Fruit fly (Drosophila melanogaster) whole organism, embryonic: Measurements from ENCODE around the gene Cdk1.

Experiments
- BEAF-32 ChIP-seq: fragments of 200-800 bp; sonication (Bioruptor generic); optimal IDR thresholded peaks from 3 replicates; lab custom pipeline; 2017; ENCODE audit warnings: missing biosample characterization, missing genetic modification characterization, mild to moderate bottlenecking, moderate library complexity, missing genetic modification reagents
- Bgb ChIP-seq: fragments of 200-800 bp; sonication (Bioruptor generic); IDR thresholded peaks from 2 replicates; pipeline ENCODE4 v1.3.6; 2022; ENCODE audit warnings: missing biosample characterization, missing genetic modification characterization; ENCODE audit not compliant: partially characterized antibody
- CG13287 ChIP-seq: fragments of 200-800 bp; sonication (Bioruptor generic); IDR thresholded peaks from 2 replicates; pipeline ENCODE4 v1.3.6; 2022; ENCODE audit warnings: missing biosample characterization, missing genetic modification characterization; ENCODE audit not compliant: partially characterized antibody
- CG15479 ChIP-seq: fragments of 200-800 bp; sonication (Bioruptor generic); optimal IDR thresholded peaks from 3 replicates; lab custom pipeline; 2019; ENCODE audit warnings: missing biosample characterization, mild to moderate bottlenecking, missing genetic modification characterization, moderate library complexity
- CG15514 ChIP-seq: fragments of 200-800 bp; sonication (Bioruptor generic); optimal IDR thresholded peaks from 3 replicates; lab custom pipeline; 2017; ENCODE audit warnings: missing biosample characterization, missing genetic modification characterization, mild to moderate bottlenecking, moderate library complexity, missing genetic modification reagents
- CG1603 ChIP-seq: fragments of 200-800 bp; sonication (Bioruptor generic); optimal IDR thresholded peaks from 2 replicates; lab custom pipeline; 2019; ENCODE audit warnings: missing biosample characterization, mild to moderate bottlenecking, missing genetic modification characterization, moderate library complexity
- CG16813 ChIP-seq: fragments of 200-800 bp; sonication (Bioruptor generic); IDR thresholded peaks from 3 replicates; pipeline ENCODE4 v1.3.6; 2022; ENCODE audit warnings: missing biosample characterization, missing genetic modification characterization; ENCODE audit not compliant: partially characterized antibody
- CG17802 ChIP-seq: fragments of 200-800 bp; sonication (Bioruptor generic); optimal IDR thresholded peaks from 2 replicates; lab custom pipeline; 2018; ENCODE audit warnings: missing biosample characterization, mild to moderate bottlenecking, missing genetic modification characterization, moderate library complexity
- CG2116 ChIP-seq: fragments of 200-800 bp; sonication (Bioruptor generic); optimal IDR thresholded peaks from 3 replicates; lab custom pipeline; 2018; ENCODE audit warnings: missing biosample characterization, mild to moderate bottlenecking, missing genetic modification characterization
- CG2712 ChIP-seq: fragments of 200-800 bp; optimal IDR thresholded peaks from 3 replicates; lab custom pipeline; 2019; ENCODE audit warnings: missing biosample characterization, mild to moderate bottlenecking, missing genetic modification characterization, moderate library complexity
- CG30020 ChIP-seq: fragments of 200-800 bp; optimal IDR thresholded peaks from 2 replicates; lab custom pipeline; 2019; ENCODE audit warnings: missing biosample characterization, mild to moderate bottlenecking, missing genetic modification characterization, moderate library complexity
- CG4360 ChIP-seq: fragments of 200-800 bp; sonication (Bioruptor generic); IDR thresholded peaks from 2 replicates; pipeline ENCODE4 v1.3.6; 2022; ENCODE audit warnings: missing biosample characterization, missing genetic modification characterization
- CG4617 ChIP-seq: fragments of 200-800 bp; sonication (Bioruptor generic); optimal IDR thresholded peaks from 3 replicates; lab custom pipeline; 2016; ENCODE audit warnings: missing biosample characterization, missing genetic modification characterization, borderline replicate concordance
- CG4820 ChIP-seq: fragments of 200-800 bp; sonication (Bioruptor generic); optimal IDR thresholded peaks from 3 replicates; lab custom pipeline; 2016; ENCODE audit warnings: missing biosample characterization, missing genetic modification characterization
- CG8290 ChIP-seq, 3 experiments: fragments of 200-800 bp; sonication (Bioruptor generic); optimal IDR thresholded peaks; 2 replicates each; lab custom pipeline; 2016 to 2019; ENCODE audit warnings: missing biosample characterization in 3 of 3, missing genetic modification characterization in 3 of 3, mild to moderate bottlenecking in 2 of 3, moderate library complexity in 1 of 3
- CG9797 ChIP-seq: fragments of 200-800 bp; sonication (Bioruptor generic); optimal IDR thresholded peaks from 3 replicates; lab custom pipeline; 2018; ENCODE audit warnings: missing biosample characterization, mild to moderate bottlenecking, missing genetic modification characterization
- CoRest ChIP-seq: fragments of 200-800 bp; sonication (Bioruptor generic); optimal IDR thresholded peaks from 3 replicates; lab custom pipeline; 2018; ENCODE audit warnings: missing biosample characterization, mild to moderate bottlenecking, missing genetic modification characterization, moderate library complexity
- Dref ChIP-seq: fragments of 200-800 bp; sonication (Bioruptor generic); IDR thresholded peaks from 2 replicates; pipeline ENCODE4 v1.3.6; 2022; ENCODE audit warnings: missing biosample characterization, missing genetic modification characterization
- E2f2 ChIP-seq: fragments of 200-800 bp; sonication (Bioruptor generic); IDR thresholded peaks from 2 replicates; pipeline ENCODE4 v1.3.6; 2022; ENCODE audit warnings: missing biosample characterization, missing genetic modification characterization
- Ets97D ChIP-seq: fragments of 200-800 bp; sonication (Bioruptor generic); optimal IDR thresholded peaks from 3 replicates; lab custom pipeline; 2016; ENCODE audit warnings: missing biosample characterization, missing genetic modification characterization
- HLH4C ChIP-seq: fragments of 200-800 bp; sonication (Bioruptor generic); IDR thresholded peaks from 3 replicates; pipeline ENCODE4 v1.3.6; 2022; ENCODE audit warnings: missing biosample characterization, missing genetic modification characterization; ENCODE audit not compliant: partially characterized antibody
- HmgD ChIP-seq: fragments of 200-800 bp; sonication (Bioruptor generic); optimal IDR thresholded peaks from 3 replicates; lab custom pipeline; 2016; ENCODE audit warnings: missing biosample characterization, missing genetic modification characterization
- HmgZ ChIP-seq: fragments of 200-800 bp; sonication (Bioruptor generic); optimal IDR thresholded peaks from 2 replicates; lab custom pipeline; 2018; ENCODE audit warnings: missing biosample characterization, mild to moderate bottlenecking, missing genetic modification characterization
- Lhr ChIP-seq: fragments of 200-800 bp; sonication (Bioruptor generic); optimal IDR thresholded peaks from 3 replicates; lab custom pipeline; 2017; ENCODE audit warnings: mild to moderate bottlenecking, missing biosample characterization, missing genetic modification reagents, missing genetic modification characterization
- Lim3 ChIP-seq: fragments of 200-800 bp; sonication (Bioruptor generic); IDR thresholded peaks from 2 replicates; pipeline ENCODE4 v1.3.6; 2022; ENCODE audit warnings: missing biosample characterization, missing genetic modification characterization
- MBD-R2 ChIP-seq: fragments of 200-800 bp; sonication (Bioruptor generic); IDR thresholded peaks from 2 replicates; pipeline ENCODE4 v1.3.6; 2022; ENCODE audit warnings: missing biosample characterization, missing genetic modification characterization
- Myb ChIP-seq: fragments of 200-800 bp; sonication (Bioruptor generic); optimal IDR thresholded peaks from 2 replicates; lab custom pipeline; 2016; ENCODE audit warnings: missing biosample characterization, missing genetic modification characterization
- Scr ChIP-seq: fragments of 200-800 bp; sonication (Bioruptor generic); IDR thresholded peaks from 2 replicates; pipeline ENCODE4 v1.3.6; 2022; ENCODE audit warnings: missing biosample characterization, missing genetic modification characterization; ENCODE audit not compliant: partially characterized antibody
- Sry-δ ChIP-seq: fragments of 200-800 bp; sonication (Bioruptor generic); optimal IDR thresholded peaks from 2 replicates; lab custom pipeline; 2016; ENCODE audit warnings: missing biosample characterization, missing genetic modification characterization
- YL-1 ChIP-seq: fragments of 200-800 bp; sonication (Bioruptor generic); optimal IDR thresholded peaks from 3 replicates; lab custom pipeline; 2017; ENCODE audit warnings: missing biosample characterization, mild to moderate bottlenecking, missing genetic modification characterization
- ash1 ChIP-seq: fragments of 200-800 bp; sonication (Bioruptor generic); optimal IDR thresholded peaks from 2 replicates; lab custom pipeline; 2018; ENCODE audit warnings: missing biosample characterization, mild to moderate bottlenecking, missing genetic modification characterization
- cato ChIP-seq: fragments of 200-800 bp; sonication (Bioruptor generic); optimal IDR thresholded peaks from 2 replicates; lab custom pipeline; 2016; ENCODE audit warnings: missing biosample characterization, missing genetic modification characterization, borderline replicate concordance
- chinmo ChIP-seq: fragments of 200-800 bp; sonication (Bioruptor generic); IDR thresholded peaks from 4 replicates; pipeline ENCODE4 v1.3.6; 2022; ENCODE audit warnings: missing biosample characterization, missing genetic modification characterization; ENCODE audit not compliant: partially characterized antibody
- gfzf ChIP-seq: fragments of 200-800 bp; sonication (Bioruptor generic); optimal IDR thresholded peaks from 2 replicates; lab custom pipeline; 2016; ENCODE audit warnings: missing biosample characterization, mild to moderate bottlenecking, missing genetic modification characterization, moderate library complexity
- gsb ChIP-seq: fragments of 200-800 bp; sonication (Bioruptor generic); IDR thresholded peaks from 2 replicates; pipeline ENCODE4 v1.3.6; 2022; ENCODE audit warnings: missing biosample characterization, missing genetic modification characterization
- knrl ChIP-seq: fragments of 200-800 bp; sonication (Bioruptor generic); IDR thresholded peaks from 3 replicates; pipeline ENCODE4 v1.3.6; 2022; ENCODE audit warnings: missing biosample characterization, missing genetic modification characterization; ENCODE audit not compliant: partially characterized antibody
- nerfin-2 ChIP-seq: fragments of 200-800 bp; sonication (Bioruptor generic); IDR thresholded peaks from 2 replicates; pipeline ENCODE4 v1.3.6; 2022; ENCODE audit warnings: missing biosample characterization, missing genetic modification characterization; ENCODE audit not compliant: partially characterized antibody
- nmo ChIP-seq: fragments of 200-800 bp; sonication (Bioruptor generic); optimal IDR thresholded peaks from 2 replicates; lab custom pipeline; 2018; ENCODE audit warnings: missing biosample characterization, mild to moderate bottlenecking, missing genetic modification characterization, moderate library complexity
- pfk ChIP-seq: fragments of 200-800 bp; sonication (Bioruptor generic); optimal IDR thresholded peaks from 2 replicates; lab custom pipeline; 2018; ENCODE audit warnings: missing biosample characterization, mild to moderate bottlenecking, missing genetic modification characterization, moderate library complexity
- phol ChIP-seq: fragments of 200-800 bp; sonication (Bioruptor generic); optimal IDR thresholded peaks from 3 replicates; lab custom pipeline; 2018; ENCODE audit warnings: missing biosample characterization, mild to moderate bottlenecking, missing genetic modification characterization, moderate library complexity
- pzg ChIP-seq: fragments of 200-800 bp; sonication (Bioruptor generic); optimal IDR thresholded peaks from 3 replicates; lab custom pipeline; 2018; ENCODE audit warnings: missing biosample characterization, mild to moderate bottlenecking, missing genetic modification characterization, moderate library complexity
- ranshi ChIP-seq: fragments of 200-800 bp; sonication (Bioruptor generic); IDR thresholded peaks from 2 replicates; pipeline ENCODE4 v1.3.6; 2022; ENCODE audit warnings: missing biosample characterization, missing genetic modification characterization
- row ChIP-seq: fragments of 200-800 bp; sonication (Bioruptor generic); IDR thresholded peaks from 3 replicates; pipeline ENCODE4 v1.3.6; 2022; ENCODE audit warnings: missing biosample characterization, missing genetic modification characterization
- stwl ChIP-seq: fragments of 200-800 bp; sonication (Bioruptor generic); optimal IDR thresholded peaks from 3 replicates; lab custom pipeline; 2018; ENCODE audit warnings: missing biosample characterization, mild to moderate bottlenecking, missing genetic modification characterization, moderate library complexity
- sug ChIP-seq: fragments of 200-800 bp; optimal IDR thresholded peaks from 2 replicates; lab custom pipeline; 2019; ENCODE audit warnings: missing biosample characterization, mild to moderate bottlenecking, missing genetic modification characterization, moderate library complexity
- tap ChIP-seq: fragments of 200-800 bp; optimal IDR thresholded peaks from 3 replicates; lab custom pipeline; 2019; ENCODE audit warnings: missing biosample characterization, mild to moderate bottlenecking, missing genetic modification characterization, moderate library complexity
- trem ChIP-seq: fragments of 200-800 bp; optimal IDR thresholded peaks from 3 replicates; lab custom pipeline; 2019; ENCODE audit warnings: missing biosample characterization, mild to moderate bottlenecking, missing genetic modification characterization, moderate library complexity
- unc-4 ChIP-seq: fragments of 200-800 bp; sonication (Bioruptor generic); IDR thresholded peaks from 2 replicates; pipeline ENCODE4 v1.3.6; 2022; ENCODE audit warnings: missing biosample characterization, missing genetic modification characterization; ENCODE audit not compliant: partially characterized antibody

Gene Cdk1

DNA sequence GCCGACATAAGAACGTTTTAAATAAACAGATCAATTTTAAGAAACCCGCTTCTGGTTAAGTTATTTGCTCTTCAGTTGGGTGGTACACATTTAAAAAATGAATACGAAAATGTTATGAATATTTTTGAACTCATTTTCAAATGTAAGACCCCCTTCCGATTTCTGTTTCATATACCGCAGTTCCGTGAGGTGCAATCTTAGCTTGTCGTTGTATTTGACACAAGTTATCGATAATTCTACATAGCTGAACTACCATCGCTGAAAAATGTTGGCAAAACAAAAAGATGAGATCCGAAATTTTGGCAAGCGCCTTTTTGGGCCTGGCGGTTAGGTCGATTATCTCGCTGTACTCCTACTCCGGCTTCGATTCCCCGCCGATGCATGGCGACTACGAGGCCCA, 6.2 kb downstream of the Cdk1 start, which contains the start of gene gny:
TSS of gene gny (plus strand) at position 239 of the 400 bp plus-strand sequence.
- TF ChIP-seq CG9797 (GFP tag; lab: Kevin White, UChicago): peak; percentile 11
- TF ChIP-seq Scr (GFP tag; lab: Robert Waterston, UW): peak; percentile 29
- TF ChIP-seq Bgb (GFP tag; lab: Robert Waterston, UW): peak; percentile 38; the same call in 1 of the 2 replicates
- peak; percentile 77 for TF ChIP-seq E2f2 (GFP tag; lab: Robert Waterston, UW)
- no peak for TF ChIP-seq ash1 (GFP tag; lab: Kevin White, UChicago)
- peak; percentile 42; the same call in 1 of the 2 replicates for TF ChIP-seq CG13287 (GFP tag; lab: Robert Waterston, UW)
- TF ChIP-seq CG15514 (GFP tag; lab: Kevin White, UChicago): peak; percentile 6
- peak; percentile 26 for TF ChIP-seq Ets97D (GFP tag; lab: Kevin White, UChicago)
- peak; percentile 35 for TF ChIP-seq CG2116 (GFP tag; lab: Kevin White, UChicago)
- TF ChIP-seq gsb (GFP tag; lab: Robert Waterston, UW): no peak
- no peak; the same call in 2 of the 3 replicates for TF ChIP-seq knrl (GFP tag; lab: Robert Waterston, UW)
- TF ChIP-seq Sry-δ (GFP tag; lab: Kevin White, UChicago): peak; percentile 87
- no peak for TF ChIP-seq ranshi (GFP tag; lab: Robert Waterston, UW)
- no peak for TF ChIP-seq cato (GFP tag; lab: Kevin White, UChicago)
- peak; percentile 19 for TF ChIP-seq gfzf (GFP tag; lab: Kevin White, UChicago)
- no peak for TF ChIP-seq CG15479 (GFP tag; lab: Kevin White, UChicago)
- no peak for TF ChIP-seq nerfin-2 (GFP tag; lab: Robert Waterston, UW)
- TF ChIP-seq phol: peak; percentile 9
- 0 out of 2 replicates have a peak, but pooled peaks have one; percentile 31 for TF ChIP-seq unc-4 (GFP tag; lab: Robert Waterston, UW)
- peak; percentile 32 for TF ChIP-seq HmgZ (tag; lab: Kevin White, UChicago)
- TF ChIP-seq nmo: peak; percentile 3
- peak; percentile 39; the same call in 2 of the 3 replicates for TF ChIP-seq CG16813 (GFP tag; lab: Robert Waterston, UW)
- peak; percentile 37 for TF ChIP-seq CG17802 (tag; lab: Kevin White, UChicago)
- peak; percentile 47 for TF ChIP-seq CG4617
- peak; percentile 15 for TF ChIP-seq Lhr (GFP tag; lab: Kevin White, UChicago)
- TF ChIP-seq BEAF-32 (GFP tag; lab: Kevin White, UChicago): peak; percentile 43
- TF ChIP-seq CG8290 (GFP tag; optimal IDR thresholded peaks at IDR 0.05; lab: Kevin White, UChicago): no peak
- peak in 1 of 2 experiments; percentile 61 for TF ChIP-seq CG8290 (tag; optimal IDR thresholded peaks at IDR 0.05; lab: Kevin White, UChicago)
- TF ChIP-seq row (GFP tag; lab: Robert Waterston, UW): peak; percentile 26; the same call in 1 of the 3 replicates
- peak; percentile 42 for TF ChIP-seq stwl (tag; lab: Kevin White, UChicago)
- peak; percentile 85 for TF ChIP-seq Dref (GFP tag; lab: Robert Waterston, UW)
- peak; percentile 20 for TF ChIP-seq CoRest (tag; lab: Kevin White, UChicago)
- TF ChIP-seq tap (tag; lab: Kevin White, UChicago): no peak
- peak; percentile 70 for TF ChIP-seq sug (tag; lab: Kevin White, UChicago)
- peak; percentile 40 for TF ChIP-seq YL-1 (GFP tag; lab: Kevin White, UChicago)
- TF ChIP-seq MBD-R2: peak; percentile 88
- TF ChIP-seq Myb (GFP tag; lab: Kevin White, UChicago): peak; percentile 82
- no peak for TF ChIP-seq CG4360 (GFP tag; lab: Robert Waterston, UW)
- TF ChIP-seq trem: peak; percentile 24
- peak; percentile 97 for TF ChIP-seq CG30020 (tag; lab: Kevin White, UChicago)
- 0 out of 4 replicates have a peak, but pooled peaks have one; percentile 25 for TF ChIP-seq chinmo (GFP tag; lab: Robert Waterston, UW)
- peak; percentile 100 for TF ChIP-seq CG1603
- peak; percentile 97 for TF ChIP-seq pfk
- TF ChIP-seq HmgD (GFP tag; lab: Kevin White, UChicago): peak; percentile 39
- TF ChIP-seq CG2712 (tag; lab: Kevin White, UChicago): no peak
- peak; percentile 81 for TF ChIP-seq pzg
- peak; percentile 49; the same call in 2 of the 3 replicates for TF ChIP-seq HLH4C (GFP tag; lab: Robert Waterston, UW)
- no peak for TF ChIP-seq Lim3 (GFP tag; lab: Robert Waterston, UW)
- no peak for TF ChIP-seq CG4820 (GFP tag; lab: Kevin White, UChicago)
